Worm (Caenorhabditis elegans) whole organism, L2 larva: ENCODE results near the gene C18A3.3.

Experiments
- C34F6.9 ChIP-seq: fragments of 150-350 bp; optimal IDR thresholded peaks from 2 replicates; lab custom pipeline; 2014; ENCODE audit warnings: missing biosample characterization, missing genetic modification characterization
- F13H6.1 ChIP-seq: sonication (generic microtip); optimal IDR thresholded peaks from 2 replicates; lab custom pipeline; 2016; ENCODE audit warnings: missing genetic modification characterization, missing compliant biosample characterization
- R02D3.7 ChIP-seq: fragments of 150-350 bp; optimal IDR thresholded peaks from 2 replicates; lab custom pipeline; 2014; ENCODE audit warnings: missing biosample characterization, missing genetic modification characterization
- Y55F3AM.14 ChIP-seq: fragments of 200-800 bp; sonication (Bioruptor generic); optimal IDR thresholded peaks from 2 replicates; lab custom pipeline; 2018; ENCODE audit warnings: mild to moderate bottlenecking, missing genetic modification characterization, missing compliant biosample characterization
- alr-1 ChIP-seq: fragments of 150-350 bp; optimal IDR thresholded peaks from 2 replicates; lab custom pipeline; 2014; ENCODE audit warnings: missing biosample characterization, missing genetic modification characterization
- ama-1 ChIP-seq: fragments of 150-350 bp; optimal IDR thresholded peaks from 2 replicates; lab custom pipeline; 2018; ENCODE audit warnings: inconsistent platforms
- ceh-16 ChIP-seq: fragments of 150-350 bp; optimal IDR thresholded peaks from 2 replicates; lab custom pipeline; 2014; ENCODE audit warnings: missing biosample characterization, missing genetic modification characterization
- ceh-82 ChIP-seq: fragments of 150-350 bp; optimal IDR thresholded peaks from 2 replicates; lab custom pipeline; 2014; ENCODE audit warnings: missing biosample characterization, missing genetic modification characterization
- crh-2 ChIP-seq: sonication (generic microtip); optimal IDR thresholded peaks from 2 replicates; lab custom pipeline; 2017; ENCODE audit warnings: missing biosample characterization, missing genetic modification characterization
- egl-27 ChIP-seq: sonication (generic microtip); optimal IDR thresholded peaks from 3 replicates; lab custom pipeline; 2017; ENCODE audit warnings: missing biosample characterization, missing genetic modification reagents, missing genetic modification characterization
- elt-1 ChIP-seq: fragments of 150-350 bp; optimal IDR thresholded peaks from 2 replicates; lab custom pipeline; 2014; ENCODE audit warnings: missing biosample characterization, missing genetic modification characterization
- elt-3 ChIP-seq: sonication (generic microtip); optimal IDR thresholded peaks from 2 replicates; lab custom pipeline; 2017; ENCODE audit warnings: missing biosample characterization, missing genetic modification characterization
- fos-1 ChIP-seq: fragments of 150-350 bp; optimal IDR thresholded peaks from 2 replicates; lab custom pipeline; 2014; ENCODE audit warnings: missing biosample characterization, missing genetic modification characterization
- lin-11 ChIP-seq: fragments of 150-350 bp; sonication (generic microtip); optimal IDR thresholded peaks from 2 replicates; lab custom pipeline; 2014; ENCODE audit warnings: missing biosample characterization, missing genetic modification characterization, inconsistent platforms, mixed read lengths
- lin-13 ChIP-seq: fragments of 150-350 bp; optimal IDR thresholded peaks from 2 replicates; lab custom pipeline; 2014; ENCODE audit warnings: missing biosample characterization, missing genetic modification reagents, missing genetic modification characterization
- lin-39 ChIP-seq: fragments of 150-350 bp; optimal IDR thresholded peaks from 2 replicates; lab custom pipeline; 2014; ENCODE audit warnings: missing biosample characterization, missing genetic modification reagents, missing genetic modification characterization
- mab-5 ChIP-seq: fragments of 150-350 bp; optimal IDR thresholded peaks from 2 replicates; lab custom pipeline; 2014; ENCODE audit warnings: missing biosample characterization, missing genetic modification characterization
- mbf-1 ChIP-seq: sonication (generic microtip); optimal IDR thresholded peaks from 2 replicates; lab custom pipeline; 2017; ENCODE audit warnings: missing biosample characterization, missing genetic modification characterization
- nhr-10 ChIP-seq: sonication (generic microtip); optimal IDR thresholded peaks from 2 replicates; lab custom pipeline; 2017; ENCODE audit warnings: missing biosample characterization, missing genetic modification characterization
- nhr-11 ChIP-seq: fragments of 150-350 bp; optimal IDR thresholded peaks from 2 replicates; lab custom pipeline; 2014; ENCODE audit warnings: missing biosample characterization, missing genetic modification characterization
- nhr-129 ChIP-seq: fragments of 150-350 bp; optimal IDR thresholded peaks from 2 replicates; lab custom pipeline; 2014; ENCODE audit warnings: missing biosample characterization, missing genetic modification characterization
- nhr-237 ChIP-seq: fragments of 150-350 bp; optimal IDR thresholded peaks from 2 replicates; lab custom pipeline; 2014; ENCODE audit warnings: missing biosample characterization, missing genetic modification characterization
- nhr-6 ChIP-seq: fragments of 150-350 bp; optimal IDR thresholded peaks from 2 replicates; lab custom pipeline; 2014; ENCODE audit warnings: missing biosample characterization, missing genetic modification characterization
- peb-1 ChIP-seq: fragments of 150-350 bp; optimal IDR thresholded peaks from 2 replicates; lab custom pipeline; 2014; ENCODE audit warnings: missing biosample characterization, missing genetic modification characterization
- sem-4 ChIP-seq: fragments of 150-350 bp; optimal IDR thresholded peaks from 2 replicates; lab custom pipeline; 2014; ENCODE audit warnings: missing biosample characterization, missing genetic modification reagents, missing genetic modification characterization
- skn-1 ChIP-seq: sonication (generic microtip); optimal IDR thresholded peaks from 2 replicates; lab custom pipeline; 2017; ENCODE audit warnings: missing biosample characterization, missing genetic modification characterization
- sma-3 ChIP-seq: sonication (generic microtip); optimal IDR thresholded peaks from 2 replicates; lab custom pipeline; 2016; ENCODE audit warnings: missing genetic modification reagents, missing genetic modification characterization, missing compliant biosample characterization
- sma-9 ChIP-seq, 2 experiments: fragments of 150-350 bp in 1 of 2; sonication (generic microtip) in 1 of 2; optimal IDR thresholded peaks; 2 replicates each; lab custom pipeline; 2014 to 2016; ENCODE audit warnings: missing genetic modification characterization in 2 of 2, mild to moderate bottlenecking in 1 of 2, missing biosample characterization in 1 of 2, missing compliant biosample characterization in 1 of 2, missing genetic modification reagents in 1 of 2, moderate library complexity in 1 of 2
- snpc-4 ChIP-seq: fragments of 150-350 bp; optimal IDR thresholded peaks from 2 replicates; lab custom pipeline; 2014; ENCODE audit warnings: missing biosample characterization, missing genetic modification characterization
- unc-55 ChIP-seq: fragments of 150-350 bp; sonication (generic microtip); optimal IDR thresholded peaks from 3 replicates; lab custom pipeline; 2014; ENCODE audit warnings: missing biosample characterization, missing genetic modification reagents, missing genetic modification characterization
- unc-62 ChIP-seq: fragments of 150-350 bp; optimal IDR thresholded peaks from 2 replicates; lab custom pipeline; 2014; ENCODE audit warnings: missing biosample characterization, missing genetic modification reagents, missing genetic modification characterization
- zag-1 ChIP-seq: fragments of 150-350 bp; optimal IDR thresholded peaks from 2 replicates; lab custom pipeline; 2014; ENCODE audit warnings: missing biosample characterization, missing genetic modification characterization
- ztf-1 ChIP-seq: fragments of 200-800 bp; sonication (Bioruptor generic); conservative IDR thresholded peaks from 2 replicates; pipeline ENCODE4 v1.3.6; 2022; ENCODE audit warnings: missing genetic modification characterization, missing compliant biosample characterization
- ztf-11 ChIP-seq: sonication (generic microtip); optimal IDR thresholded peaks from 2 replicates; lab custom pipeline; 2017; ENCODE audit warnings: missing biosample characterization, missing genetic modification characterization
- ztf-4 ChIP-seq: fragments of 150-350 bp; optimal IDR thresholded peaks from 2 replicates; lab custom pipeline; 2014; ENCODE audit warnings: missing biosample characterization, missing genetic modification characterization

Gene C18A3.3

ce11 chrII:5725094-5725493 is 9.0 kb downstream of the C18A3.3 start (continued):
- TF ChIP-seq elt-3 (tag; lab: Kevin White, UChicago) (no peak), ztf-4 (tag; lab: Kevin White, UChicago) (no peak), nhr-6 (tag; lab: Kevin White, UChicago) (peak; percentile 82), mab-5 (tag; lab: Kevin White, UChicago) (peak; percentile 49), nhr-10 (tag; lab: Kevin White, UChicago) (no peak), unc-62 (GFP tag; lab: Kevin White, UChicago) (no peak), nhr-11 (tag; lab: Kevin White, UChicago) (no peak), ceh-82 (peak; percentile 3), snpc-4 (tag; lab: Kevin White, UChicago) (peak; percentile 64), alr-1 (tag; lab: Kevin White, UChicago) (no peak), nhr-237 (tag; lab: Kevin White, UChicago) (no peak), R02D3.7 (tag; lab: Kevin White, UChicago) (no peak), unc-55 (GFP tag; lab: Kevin White, UChicago) (peak; percentile 96)

- TF ChIP-seq C34F6.9 (tag; lab: Kevin White, UChicago), result peak; percentile 10
- no peak for TF ChIP-seq lin-11 (tag; lab: Kevin White, UChicago)
Observed at ce11 chrII:5727707-5728106, 11.6 kb downstream of the C18A3.3 start, which contains the start of gene rab-3. TSS of gene rab-3 (minus strand) at chrII:5727853.

ce11 chrII:5730343-5731083 is 14.4 kb downstream of the C18A3.3 start, which contains the start of the genes C18A3.7 and C18A3.11:
TSS of gene C18A3.7 (minus strand) at chrII:5730443.
TSS of gene C18A3.11 (plus strand) at chrII:5731033.
- TF ChIP-seq F13H6.1 (tag; lab: Kevin White, UChicago) (no peak), elt-3 (tag; lab: Kevin White, UChicago) (no peak), mab-5 (tag; lab: Kevin White, UChicago) (no peak), nhr-6 (tag; lab: Kevin White, UChicago) (no peak), nhr-10 (tag; lab: Kevin White, UChicago) (no peak), ztf-4 (tag; lab: Kevin White, UChicago) (no peak), Y55F3AM.14 (no peak), C34F6.9 (tag; lab: Kevin White, UChicago) (no peak), ztf-11 (tag; lab: Kevin White, UChicago) (no peak), crh-2 (no peak)

ce11 chrII:5734883-5735282 is 18.8 kb downstream of the C18A3.3 start:
- TF ChIP-seq C34F6.9 (tag; lab: Kevin White, UChicago), result no peak
- TF ChIP-seq ztf-4 (tag; lab: Kevin White, UChicago), result no peak
- no peak for TF ChIP-seq lin-39 (tag; lab: Kevin White, UChicago)
- no peak for TF ChIP-seq lin-11 (tag; lab: Kevin White, UChicago)
- TF ChIP-seq, all 48 proteins: peak for 0

- TF ChIP-seq C34F6.9 (tag; lab: Kevin White, UChicago) (no peak), ceh-16 (peak; percentile 94), nhr-237 (tag; lab: Kevin White, UChicago) (no peak), zag-1 (tag; lab: Kevin White, UChicago) (no peak), sem-4 (tag; lab: Kevin White, UChicago) (no peak), alr-1 (tag; lab: Kevin White, UChicago) (no peak), elt-1 (tag; lab: Kevin White, UChicago) (peak; percentile 20)
Observed at ce11 chrII:5735744-5736143, 19.6 kb downstream of the C18A3.3 start.

ce11 chrII:5736599-5736998 is 20.5 kb downstream of the C18A3.3 start:
- TF ChIP-seq F13H6.1 (tag; lab: Kevin White, UChicago) (no peak), R02D3.7 (tag; lab: Kevin White, UChicago) (no peak), egl-27 (tag; lab: Kevin White, UChicago) (no peak), sma-9 (GFP tag; optimal IDR thresholded peaks at IDR 0.05; lab: Kevin White, UChicago) (no peak), sma-9 (tag; optimal IDR thresholded peaks at IDR 0.05; lab: Kevin White, UChicago) (no peak), fos-1 (tag; lab: Kevin White, UChicago) (no peak), nhr-237 (tag; lab: Kevin White, UChicago) (no peak), sma-3 (GFP tag; lab: Kevin White, UChicago) (no peak), lin-11 (tag; lab: Kevin White, UChicago) (no peak), alr-1 (tag; lab: Kevin White, UChicago) (no peak), lin-13 (GFP tag; lab: Kevin White, UChicago) (no peak), unc-55 (GFP tag; lab: Kevin White, UChicago) (no peak), mbf-1 (tag; lab: Kevin White, UChicago) (no peak), peb-1 (tag; lab: Kevin White, UChicago) (no peak), nhr-129 (tag; lab: Kevin White, UChicago) (no peak), ztf-1 (no peak), zag-1 (tag; lab: Kevin White, UChicago) (no peak), skn-1 (no peak), ama-1 (no peak), nhr-11 (tag; lab: Kevin White, UChicago) (no peak)
- TF ChIP-seq, all 48 proteins: peak for 0
